Fruit fly (Drosophila melanogaster) whole organism, embryonic: ENCODE results near the gene CG13838.
A peak's percentile ranks its signal among the peaks of the same experiment; 100 is the strongest.

ENCODE experiments used
- Aef1 ChIP-seq: fragments of 200-800 bp; sonication (Bioruptor generic); IDR thresholded peaks from 3 replicates; pipeline ENCODE4 v1.3.6; 2022; ENCODE audit warnings: missing biosample characterization, missing genetic modification characterization
- Asciz ChIP-seq: fragments of 200-800 bp; sonication (Bioruptor generic); optimal IDR thresholded peaks from 2 replicates; lab custom pipeline; 2017; ENCODE audit warnings: missing biosample characterization, mild to moderate bottlenecking, missing genetic modification characterization, missing genetic modification reagents
- B-H1 ChIP-seq: fragments of 200-800 bp; sonication (Bioruptor generic); IDR thresholded peaks from 3 replicates; pipeline ENCODE4 v1.3.6; 2022; ENCODE audit warnings: missing biosample characterization, missing genetic modification characterization
- B-H2 ChIP-seq: fragments of 200-800 bp; sonication (Bioruptor generic); optimal IDR thresholded peaks from 2 replicates; lab custom pipeline; 2018; ENCODE audit warnings: missing biosample characterization, mild to moderate bottlenecking, missing genetic modification characterization
- BEAF-32 ChIP-seq: fragments of 200-800 bp; sonication (Bioruptor generic); optimal IDR thresholded peaks from 3 replicates; lab custom pipeline; 2017; ENCODE audit warnings: missing biosample characterization, missing genetic modification characterization, mild to moderate bottlenecking, moderate library complexity, missing genetic modification reagents
- CG12942 ChIP-seq: fragments of 200-800 bp; sonication (Bioruptor generic); optimal IDR thresholded peaks from 3 replicates; lab custom pipeline; 2016; ENCODE audit warnings: missing biosample characterization, missing genetic modification characterization
- CG1529 ChIP-seq: fragments of 200-800 bp; sonication (Bioruptor generic); optimal IDR thresholded peaks from 3 replicates; lab custom pipeline; 2018; ENCODE audit warnings: missing biosample characterization, missing genetic modification characterization
- CG15479 ChIP-seq: fragments of 200-800 bp; sonication (Bioruptor generic); optimal IDR thresholded peaks from 3 replicates; lab custom pipeline; 2019; ENCODE audit warnings: missing biosample characterization, mild to moderate bottlenecking, missing genetic modification characterization, moderate library complexity
- CG16813 ChIP-seq: fragments of 200-800 bp; sonication (Bioruptor generic); IDR thresholded peaks from 3 replicates; pipeline ENCODE4 v1.3.6; 2022; ENCODE audit warnings: missing biosample characterization, missing genetic modification characterization; ENCODE audit not compliant: partially characterized antibody
- CG17328 ChIP-seq: fragments of 200-800 bp; sonication (Bioruptor generic); IDR thresholded peaks from 2 replicates; pipeline ENCODE4 v1.3.6; 2022; ENCODE audit warnings: missing biosample characterization, missing genetic modification characterization
- CG17612 ChIP-seq: fragments of 200-800 bp; sonication (Bioruptor generic); IDR thresholded peaks from 2 replicates; pipeline ENCODE4 v1.3.6; 2022; ENCODE audit warnings: missing biosample characterization, missing genetic modification characterization
- CG30403 ChIP-seq: fragments of 200-800 bp; sonication (Bioruptor generic); optimal IDR thresholded peaks from 3 replicates; lab custom pipeline; 2016; ENCODE audit warnings: missing biosample characterization, missing genetic modification characterization
- CG34224 ChIP-seq: fragments of 200-800 bp; sonication (Bioruptor generic); IDR thresholded peaks from 3 replicates; pipeline ENCODE4 v1.3.6; 2022; ENCODE audit warnings: missing biosample characterization, missing genetic modification characterization; ENCODE audit not compliant: partially characterized antibody
- CG3995 ChIP-seq: fragments of 200-800 bp; sonication (Bioruptor generic); optimal IDR thresholded peaks from 3 replicates; lab custom pipeline; 2016; ENCODE audit warnings: missing biosample characterization, missing genetic modification characterization
- CG7372 ChIP-seq: fragments of 200-800 bp; sonication (Bioruptor generic); IDR thresholded peaks from 2 replicates; pipeline ENCODE4 v1.3.6; 2022; ENCODE audit warnings: missing biosample characterization, missing genetic modification characterization
- CHES-1-like ChIP-seq: fragments of 200-800 bp; sonication (Bioruptor generic); optimal IDR thresholded peaks from 2 replicates; lab custom pipeline; 2016; ENCODE audit warnings: missing biosample characterization, missing genetic modification characterization
- D ChIP-seq, 2 experiments: fragments of 200-800 bp in 1 of 2; fragments of >200 bp in 1 of 2; sonication (Bioruptor generic) in 1 of 2; optimal IDR thresholded peaks; 2 replicates in 1 of 2; 3 replicates in 1 of 2; lab custom pipeline; 2017; ENCODE audit warnings: mild to moderate bottlenecking in 1 of 2, missing biosample characterization in 1 of 2, missing genetic modification characterization in 1 of 2, missing genetic modification reagents in 1 of 2
- D19A ChIP-seq: fragments of 200-800 bp; optimal IDR thresholded peaks from 3 replicates; lab custom pipeline; 2019; ENCODE audit warnings: missing biosample characterization, mild to moderate bottlenecking, missing genetic modification characterization, moderate library complexity
- D19B ChIP-seq: fragments of 200-800 bp; sonication (Bioruptor generic); optimal IDR thresholded peaks from 2 replicates; lab custom pipeline; 2017; ENCODE audit warnings: missing biosample characterization, mild to moderate bottlenecking, missing genetic modification characterization
- Dbx ChIP-seq: fragments of 200-800 bp; sonication (Bioruptor generic); IDR thresholded peaks from 3 replicates; pipeline ENCODE4 v1.3.6; 2022; ENCODE audit warnings: missing biosample characterization, missing genetic modification characterization
- Dek ChIP-seq: fragments of 200-800 bp; sonication (Bioruptor generic); optimal IDR thresholded peaks from 3 replicates; lab custom pipeline; 2019; ENCODE audit warnings: missing biosample characterization, mild to moderate bottlenecking, missing genetic modification characterization, moderate library complexity
- Ets65A ChIP-seq: fragments of 200-800 bp; sonication (Bioruptor generic); peaks from one replicate; lab custom pipeline; 2016; ENCODE audit warnings: missing biosample characterization, missing genetic modification characterization
- Fer3 ChIP-seq: fragments of 200-800 bp; sonication (Bioruptor generic); optimal IDR thresholded peaks from 2 replicates; lab custom pipeline; 2018; ENCODE audit warnings: missing biosample characterization, mild to moderate bottlenecking, missing genetic modification characterization, moderate library complexity
- Gsc ChIP-seq: fragments of 200-800 bp; sonication (Bioruptor generic); IDR thresholded peaks from 2 replicates; pipeline ENCODE4 v1.3.6; 2022; ENCODE audit warnings: missing biosample characterization, missing genetic modification characterization
- HHEX ChIP-seq: fragments of 200-800 bp; sonication (Bioruptor generic); optimal IDR thresholded peaks from 3 replicates; lab custom pipeline; 2017; ENCODE audit warnings: missing biosample characterization, mild to moderate bottlenecking, missing genetic modification characterization, missing genetic modification reagents
- HLH4C ChIP-seq: fragments of 200-800 bp; sonication (Bioruptor generic); IDR thresholded peaks from 3 replicates; pipeline ENCODE4 v1.3.6; 2022; ENCODE audit warnings: missing biosample characterization, missing genetic modification characterization; ENCODE audit not compliant: partially characterized antibody
- Kr ChIP-seq: fragments of 200-800 bp; sonication (Bioruptor generic); optimal IDR thresholded peaks from 2 replicates; lab custom pipeline; 2017; ENCODE audit warnings: missing biosample characterization, mild to moderate bottlenecking, missing genetic modification characterization
- Oaz ChIP-seq: fragments of 200-800 bp; sonication (Bioruptor generic); IDR thresholded peaks from 2 replicates; pipeline ENCODE4 v1.3.6; 2022; ENCODE audit warnings: missing biosample characterization, missing genetic modification characterization
- Side ChIP-seq: fragments of 200-800 bp; sonication (Bioruptor generic); optimal IDR thresholded peaks from 2 replicates; lab custom pipeline; 2016; ENCODE audit warnings: missing biosample characterization, missing genetic modification characterization
- Six4 ChIP-seq: fragments of 200-800 bp; sonication (Bioruptor generic); optimal IDR thresholded peaks from 2 replicates; lab custom pipeline; 2016; ENCODE audit warnings: missing biosample characterization, missing genetic modification characterization
- Stat92E ChIP-seq, 3 experiments: fragments of >200 bp in 2 of 3; fragments of 200-800 bp in 1 of 3; sonication (Bioruptor generic) in 1 of 3; optimal IDR thresholded peaks; 2 replicates each; lab custom pipeline; 2017 to 2019; ENCODE audit warnings: missing biosample characterization in 3 of 3, missing genetic modification characterization in 3 of 3, mild to moderate bottlenecking in 1 of 3, moderate library complexity in 1 of 3
- Tbp ChIP-seq: fragments of >200 bp; optimal IDR thresholded peaks from 2 replicates; lab custom pipeline; 2018; ENCODE audit warnings: missing biosample characterization, missing genetic modification characterization
- bab2 ChIP-seq: fragments of 200-800 bp; sonication (Bioruptor generic); optimal IDR thresholded peaks from 2 replicates; lab custom pipeline; 2016; ENCODE audit warnings: missing biosample characterization, missing genetic modification characterization
- cas ChIP-seq: fragments of 200-800 bp; sonication (Bioruptor generic); IDR thresholded peaks from 2 replicates; pipeline ENCODE4 v1.3.6; 2022; ENCODE audit warnings: missing biosample characterization, missing genetic modification characterization
- danr ChIP-seq: fragments of 200-800 bp; sonication (Bioruptor generic); IDR thresholded peaks from 2 replicates; pipeline ENCODE4 v1.3.6; 2022; ENCODE audit warnings: missing biosample characterization, missing genetic modification characterization
- dati ChIP-seq: fragments of 200-800 bp; sonication (Bioruptor generic); IDR thresholded peaks from 2 replicates; pipeline ENCODE4 v1.3.6; 2022; ENCODE audit warnings: missing biosample characterization, missing genetic modification characterization
- disco-r ChIP-seq: fragments of 200-800 bp; sonication (Bioruptor generic); optimal IDR thresholded peaks from 2 replicates; lab custom pipeline; 2016; ENCODE audit warnings: missing biosample characterization, missing genetic modification characterization
- emc ChIP-seq: fragments of 200-800 bp; sonication (Bioruptor generic); optimal IDR thresholded peaks from 2 replicates; lab custom pipeline; 2016; ENCODE audit warnings: missing biosample characterization, missing genetic modification characterization
- eve ChIP-seq, 2 experiments: fragments of >200 bp; optimal IDR thresholded peaks; 2 replicates each; lab custom pipeline; 2017; ENCODE audit warnings: missing biosample characterization in 2 of 2, missing genetic modification characterization in 2 of 2
- jumu ChIP-seq: fragments of 200-800 bp; sonication (Bioruptor generic); optimal IDR thresholded peaks from 3 replicates; lab custom pipeline; 2016; ENCODE audit warnings: missing biosample characterization, missing genetic modification characterization
- kni ChIP-seq: fragments of 200-800 bp; sonication (Bioruptor generic); optimal IDR thresholded peaks from 3 replicates; lab custom pipeline; 2017; ENCODE audit warnings: mild to moderate bottlenecking, missing biosample characterization, missing genetic modification reagents, missing genetic modification characterization
- knrl ChIP-seq: fragments of 200-800 bp; sonication (Bioruptor generic); IDR thresholded peaks from 3 replicates; pipeline ENCODE4 v1.3.6; 2022; ENCODE audit warnings: missing biosample characterization, missing genetic modification characterization; ENCODE audit not compliant: partially characterized antibody
- peb ChIP-seq: fragments of 200-800 bp; sonication (Bioruptor generic); IDR thresholded peaks from 2 replicates; pipeline ENCODE4 v1.3.6; 2022; ENCODE audit warnings: missing biosample characterization, missing genetic modification characterization
- prd ChIP-seq, 3 experiments: fragments of >200 bp in 2 of 3; fragments of 200-800 bp in 1 of 3; sonication (Bioruptor generic) in 1 of 3; optimal IDR thresholded peaks in 2 of 3; IDR thresholded peaks in 1 of 3; 2 replicates in 2 of 3; 3 replicates in 1 of 3; pipeline versions ENCODE4 v1.3.6 to Lab custom; 2017 to 2022; ENCODE audit warnings: missing biosample characterization in 1 of 3, missing genetic modification characterization in 1 of 3
- sisA ChIP-seq: fragments of 200-800 bp; sonication (Bioruptor generic); IDR thresholded peaks from 2 replicates; pipeline ENCODE4 v1.3.6; 2022; ENCODE audit warnings: missing biosample characterization, missing genetic modification characterization
- sr ChIP-seq: fragments of 200-800 bp; sonication (Bioruptor generic); IDR thresholded peaks from 3 replicates; pipeline ENCODE4 v1.3.6; 2022; ENCODE audit warnings: missing biosample characterization, missing genetic modification characterization
- ssp ChIP-seq: fragments of 200-800 bp; sonication (Bioruptor generic); IDR thresholded peaks from 2 replicates; pipeline ENCODE4 v1.3.6; 2022; ENCODE audit warnings: missing biosample characterization, missing genetic modification characterization
- toy ChIP-seq: fragments of 200-800 bp; sonication (Bioruptor generic); IDR thresholded peaks from 2 replicates; pipeline ENCODE4 v1.3.6; 2022; ENCODE audit warnings: missing biosample characterization, missing genetic modification characterization
- twi ChIP-seq: fragments of 200-800 bp; optimal IDR thresholded peaks from 2 replicates; lab custom pipeline; 2019; ENCODE audit warnings: missing biosample characterization, mild to moderate bottlenecking, missing genetic modification characterization, moderate library complexity
- yki ChIP-seq: fragments of >200 bp; optimal IDR thresholded peaks from 3 replicates; lab custom pipeline; 2018

CG13838 gene

DNA sequence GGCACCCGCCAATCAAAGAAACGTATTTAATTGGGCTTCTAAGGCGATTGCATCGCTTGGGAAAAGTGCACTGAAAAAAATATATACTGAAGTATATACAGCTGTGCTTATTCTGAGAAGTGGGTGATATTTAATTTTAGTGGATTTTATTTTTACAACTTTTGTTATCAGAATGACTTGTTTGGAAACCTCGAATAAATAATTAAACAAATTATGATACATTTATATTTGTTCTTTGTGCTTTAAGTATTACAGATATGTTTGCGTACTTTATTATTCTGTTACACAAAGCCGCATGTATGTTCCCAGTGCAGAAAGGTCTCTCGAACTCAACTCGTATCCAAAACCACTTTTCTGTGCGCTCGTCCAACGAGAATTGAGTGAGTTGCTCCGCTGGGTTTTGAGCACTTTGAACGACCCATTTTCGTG lies 6.7 kb downstream of the CG13838 start (continued):
- TF ChIP-seq peb (GFP tag; lab: Robert Waterston, UW), result peak; percentile 61
- TF ChIP-seq Oaz (GFP tag; lab: Robert Waterston, UW), result peak; percentile 54; the same call in 1 of the 2 replicates
- peak; percentile 61; the same call in 1 of the 3 replicates for TF ChIP-seq Aef1 (GFP tag; lab: Robert Waterston, UW)
- no peak for TF ChIP-seq sr
- peak; percentile 53; the same call in 1 of the 2 replicates for TF ChIP-seq ssp (GFP tag; lab: Robert Waterston, UW)
- no peak for TF ChIP-seq eve (GFP tag; optimal IDR thresholded peaks at IDR 0.05; lab: Kevin White, UChicago)
- TF ChIP-seq CG17612 (GFP tag; lab: Robert Waterston, UW), result no peak; the same call in 1 of the 2 replicates
- peak; percentile 34 for TF ChIP-seq D19B (GFP tag; lab: Kevin White, UChicago)
- no peak for TF ChIP-seq knrl (GFP tag; lab: Robert Waterston, UW)
- TF ChIP-seq jumu (GFP tag; lab: Kevin White, UChicago), result no peak
- TF ChIP-seq Dbx, result no peak
- TF ChIP-seq Kr (GFP tag; lab: Kevin White, UChicago), result no peak
- TF ChIP-seq bab2, result peak; percentile 2
- peak; percentile 64 for TF ChIP-seq CG1529 (GFP tag; lab: Kevin White, UChicago)
- no peak for TF ChIP-seq CG16813 (GFP tag; lab: Robert Waterston, UW)
- TF ChIP-seq CG17328 (GFP tag; lab: Robert Waterston, UW), result peak; percentile 50; the same call in 1 of the 2 replicates
- TF ChIP-seq Fer3 (tag; lab: Kevin White, UChicago), result peak; percentile 69
- no peak for TF ChIP-seq Tbp
- TF ChIP-seq Six4 (GFP tag; lab: Kevin White, UChicago), result peak; percentile 74
- peak; percentile 82 for TF ChIP-seq CG30403 (GFP tag; lab: Kevin White, UChicago)
- no peak for TF ChIP-seq CG3995 (GFP tag; lab: Kevin White, UChicago)
- TF ChIP-seq sisA (GFP tag; lab: Robert Waterston, UW), result peak; percentile 58
- TF ChIP-seq Asciz, result peak; percentile 84
- no peak for TF ChIP-seq BEAF-32 (GFP tag; lab: Kevin White, UChicago)
- TF ChIP-seq toy (GFP tag; lab: Robert Waterston, UW), result no peak
- no peak for TF ChIP-seq Side
- TF ChIP-seq Ets65A (GFP tag; lab: Kevin White, UChicago), result peak; percentile 95
- peak; percentile 24 for TF ChIP-seq twi
- peak; percentile 56 for TF ChIP-seq CG12942 (GFP tag; lab: Kevin White, UChicago)
- TF ChIP-seq CG34224 (GFP tag; lab: Robert Waterston, UW), result no peak
- no peak for TF ChIP-seq cas (GFP tag; lab: Robert Waterston, UW)
- TF ChIP-seq CHES-1-like, result no peak
- no peak for TF ChIP-seq emc
- no peak for TF ChIP-seq yki (lab: Kevin White, UChicago)
- no peak; the same call in 2 of the 3 replicates for TF ChIP-seq B-H1 (GFP tag; lab: Robert Waterston, UW)
- peak; percentile 70 for TF ChIP-seq D19A (tag; lab: Kevin White, UChicago)
- no peak for TF ChIP-seq B-H2 (GFP tag; lab: Kevin White, UChicago)
- no peak for TF ChIP-seq HLH4C (GFP tag; lab: Robert Waterston, UW)
- TF ChIP-seq Stat92E (GFP tag; optimal IDR thresholded peaks at IDR 0.05; lab: Kevin White, UChicago), result peak in 1 of 3 experiments; percentile 32
- peak; percentile 58 for TF ChIP-seq HHEX (GFP tag; lab: Kevin White, UChicago)
- TF ChIP-seq danr (GFP tag; lab: Robert Waterston, UW), result peak; percentile 36; the same call in 1 of the 2 replicates
- no peak for TF ChIP-seq CG15479 (GFP tag; lab: Kevin White, UChicago)
- no peak for TF ChIP-seq prd (optimal IDR thresholded peaks at IDR 0.05; lab: Kevin White, UChicago)
- peak; percentile 75 for TF ChIP-seq prd (GFP tag; IDR thresholded peaks at IDR 0.05; lab: Robert Waterston, UW)
- TF ChIP-seq D (optimal IDR thresholded peaks at IDR 0.05; lab: Kevin White, UChicago), result no peak
- peak; percentile 74 for TF ChIP-seq D (GFP tag; optimal IDR thresholded peaks at IDR 0.05; lab: Kevin White, UChicago)
- TF ChIP-seq dati (GFP tag; lab: Robert Waterston, UW), result peak; percentile 41; the same call in 1 of the 2 replicates
- TF ChIP-seq CG7372 (GFP tag; lab: Robert Waterston, UW), result peak; percentile 63
- no peak for TF ChIP-seq disco-r
- peak; percentile 63 for TF ChIP-seq Dek (tag; lab: Kevin White, UChicago)
- TF ChIP-seq Gsc, result 0 out of 2 replicates have a peak, but pooled peaks have one; percentile 32
- peak; percentile 46 for TF ChIP-seq kni (GFP tag; lab: Kevin White, UChicago)
